Fruit fly (Drosophila melanogaster) whole organism, embryonic: Measurements from ENCODE around the gene Grl36a.

Experiments used
- Antp ChIP-seq: fragments of 200-800 bp; sonication (Bioruptor generic); optimal IDR thresholded peaks from 3 replicates; lab custom pipeline; 2016; ENCODE audit warnings: missing biosample characterization, missing genetic modification characterization
- Blimp-1 ChIP-seq: fragments of 200-800 bp; sonication (Bioruptor generic); optimal IDR thresholded peaks from 3 replicates; lab custom pipeline; 2018; ENCODE audit warnings: missing biosample characterization, missing genetic modification characterization, mild to moderate bottlenecking, moderate library complexity, missing genetic modification reagents
- CG12104 ChIP-seq: fragments of 200-800 bp; sonication (Bioruptor generic); optimal IDR thresholded peaks from 3 replicates; lab custom pipeline; 2016; ENCODE audit warnings: missing biosample characterization, missing genetic modification characterization
- CG12659 ChIP-seq: fragments of 200-800 bp; sonication (Bioruptor generic); optimal IDR thresholded peaks from 3 replicates; lab custom pipeline; 2017; ENCODE audit warnings: mild to moderate bottlenecking, missing biosample characterization, missing genetic modification reagents, missing genetic modification characterization
- CG17328 ChIP-seq: fragments of 200-800 bp; sonication (Bioruptor generic); IDR thresholded peaks from 2 replicates; pipeline ENCODE4 v1.3.6; 2022; ENCODE audit warnings: missing biosample characterization, missing genetic modification characterization
- CG17912 ChIP-seq: fragments of 200-800 bp; sonication (Bioruptor generic); optimal IDR thresholded peaks from 2 replicates; lab custom pipeline; 2018; ENCODE audit warnings: missing biosample characterization, mild to moderate bottlenecking, missing genetic modification characterization
- CG18476 ChIP-seq: fragments of 200-800 bp; sonication (Bioruptor generic); optimal IDR thresholded peaks from 2 replicates; lab custom pipeline; 2016; ENCODE audit warnings: missing biosample characterization, mild to moderate bottlenecking, missing genetic modification characterization
- CG18619 ChIP-seq: fragments of 200-800 bp; sonication (Bioruptor generic); optimal IDR thresholded peaks from 3 replicates; lab custom pipeline; 2017; ENCODE audit warnings: missing biosample characterization, mild to moderate bottlenecking, missing genetic modification characterization
- CG30431 ChIP-seq: fragments of 200-800 bp; sonication (Bioruptor generic); optimal IDR thresholded peaks from 2 replicates; lab custom pipeline; 2017; ENCODE audit warnings: missing biosample characterization, missing genetic modification characterization
- CG31224 ChIP-seq: fragments of 200-800 bp; sonication (Bioruptor generic); IDR thresholded peaks from 2 replicates; pipeline ENCODE4 v1.3.6; 2022; ENCODE audit warnings: missing biosample characterization, missing genetic modification characterization
- CG34376 ChIP-seq: fragments of 200-800 bp; sonication (Bioruptor generic); optimal IDR thresholded peaks from 2 replicates; lab custom pipeline; 2018; ENCODE audit warnings: missing biosample characterization, mild to moderate bottlenecking, missing genetic modification characterization
- CG3995 ChIP-seq: fragments of 200-800 bp; sonication (Bioruptor generic); optimal IDR thresholded peaks from 3 replicates; lab custom pipeline; 2016; ENCODE audit warnings: missing biosample characterization, missing genetic modification characterization
- CG4328 ChIP-seq: fragments of 200-800 bp; sonication (Bioruptor generic); optimal IDR thresholded peaks from 3 replicates; lab custom pipeline; 2017; ENCODE audit warnings: missing biosample characterization, missing genetic modification reagents, missing genetic modification characterization
- CG4424 ChIP-seq: fragments of 200-800 bp; sonication (Bioruptor generic); optimal IDR thresholded peaks from 3 replicates; lab custom pipeline; 2016; ENCODE audit warnings: missing biosample characterization, missing genetic modification characterization
- CG4707 ChIP-seq: fragments of 200-800 bp; sonication (Bioruptor generic); optimal IDR thresholded peaks from 2 replicates; lab custom pipeline; 2018; ENCODE audit warnings: missing biosample characterization, mild to moderate bottlenecking, missing genetic modification characterization, moderate library complexity
- CG6689 ChIP-seq: fragments of 200-800 bp; sonication (Bioruptor generic); IDR thresholded peaks from 2 replicates; pipeline ENCODE4 v1.3.6; 2022; ENCODE audit warnings: missing biosample characterization, missing genetic modification characterization
- CG8281 ChIP-seq: fragments of 200-800 bp; sonication (Bioruptor generic); optimal IDR thresholded peaks from 2 replicates; lab custom pipeline; 2018; ENCODE audit warnings: missing biosample characterization, mild to moderate bottlenecking, missing genetic modification characterization, moderate library complexity
- CG9932 ChIP-seq: fragments of 200-800 bp; sonication (Bioruptor generic); IDR thresholded peaks from 2 replicates; pipeline ENCODE4 v1.3.6; 2022; ENCODE audit warnings: missing biosample characterization, missing genetic modification characterization
- Dek ChIP-seq: fragments of 200-800 bp; sonication (Bioruptor generic); optimal IDR thresholded peaks from 3 replicates; lab custom pipeline; 2019; ENCODE audit warnings: missing biosample characterization, mild to moderate bottlenecking, missing genetic modification characterization, moderate library complexity
- Dip3 ChIP-seq: fragments of 200-800 bp; sonication (Bioruptor generic); optimal IDR thresholded peaks from 3 replicates; lab custom pipeline; 2016; ENCODE audit warnings: missing biosample characterization, missing genetic modification characterization
- Gug ChIP-seq: fragments of 200-800 bp; sonication (Bioruptor generic); IDR thresholded peaks from 4 replicates; pipeline ENCODE4 v1.3.6; 2022; ENCODE audit warnings: missing biosample characterization, missing genetic modification characterization
- HLH3B ChIP-seq: fragments of 200-800 bp; sonication (Bioruptor generic); IDR thresholded peaks from 2 replicates; pipeline ENCODE4 v1.3.6; 2022; ENCODE audit warnings: missing biosample characterization, missing genetic modification characterization
- HLH54F ChIP-seq: fragments of 200-800 bp; sonication (Bioruptor generic); optimal IDR thresholded peaks from 3 replicates; lab custom pipeline; 2016; ENCODE audit warnings: missing biosample characterization, missing genetic modification characterization
- Lim3 ChIP-seq: fragments of 200-800 bp; sonication (Bioruptor generic); IDR thresholded peaks from 2 replicates; pipeline ENCODE4 v1.3.6; 2022; ENCODE audit warnings: missing biosample characterization, missing genetic modification characterization
- Nf-YC ChIP-seq: fragments of 200-800 bp; optimal IDR thresholded peaks from 3 replicates; lab custom pipeline; 2019; ENCODE audit warnings: missing biosample characterization, mild to moderate bottlenecking, missing genetic modification characterization, moderate library complexity
- Ptx1 ChIP-seq: fragments of 200-800 bp; sonication (Bioruptor generic); IDR thresholded peaks from 2 replicates; pipeline ENCODE4 v1.3.6; 2022; ENCODE audit warnings: missing biosample characterization, missing genetic modification characterization
- Rfx ChIP-seq: fragments of 200-800 bp; sonication (Bioruptor generic); IDR thresholded peaks from 2 replicates; pipeline ENCODE4 v1.3.6; 2022; ENCODE audit warnings: missing biosample characterization, missing genetic modification characterization
- Sox100B ChIP-seq: fragments of 200-800 bp; sonication (Bioruptor generic); optimal IDR thresholded peaks from 3 replicates; lab custom pipeline; 2018; ENCODE audit warnings: missing biosample characterization, mild to moderate bottlenecking, missing genetic modification characterization
- Sox102F ChIP-seq: fragments of 200-800 bp; sonication (Bioruptor generic); optimal IDR thresholded peaks from 2 replicates; lab custom pipeline; 2018; ENCODE audit warnings: missing biosample characterization, mild to moderate bottlenecking, missing genetic modification characterization, moderate library complexity
- Sry-β ChIP-seq: fragments of 200-800 bp; sonication (Bioruptor generic); optimal IDR thresholded peaks from 2 replicates; lab custom pipeline; 2018; ENCODE audit warnings: missing biosample characterization, mild to moderate bottlenecking, missing genetic modification characterization, moderate library complexity
- Tbp ChIP-seq: fragments of >200 bp; optimal IDR thresholded peaks from 2 replicates; lab custom pipeline; 2018; ENCODE audit warnings: missing biosample characterization, missing genetic modification characterization
- ac ChIP-seq: fragments of 200-800 bp; sonication (Bioruptor generic); optimal IDR thresholded peaks from 3 replicates; lab custom pipeline; 2017; ENCODE audit warnings: missing biosample characterization, mild to moderate bottlenecking, missing genetic modification characterization
- ap ChIP-seq: fragments of 200-800 bp; sonication (Bioruptor generic); IDR thresholded peaks from 2 replicates; pipeline ENCODE4 v1.3.6; 2022; ENCODE audit warnings: missing biosample characterization, missing genetic modification characterization
- ash1 ChIP-seq: fragments of 200-800 bp; sonication (Bioruptor generic); optimal IDR thresholded peaks from 2 replicates; lab custom pipeline; 2018; ENCODE audit warnings: missing biosample characterization, mild to moderate bottlenecking, missing genetic modification characterization
- bowl ChIP-seq: fragments of 200-800 bp; sonication (Bioruptor generic); IDR thresholded peaks from 2 replicates; pipeline ENCODE4 v1.3.6; 2022; ENCODE audit warnings: missing biosample characterization, missing genetic modification characterization
- ci ChIP-seq: fragments of 200-800 bp; sonication (Bioruptor generic); IDR thresholded peaks from 3 replicates; pipeline ENCODE4 v1.3.6; 2022; ENCODE audit warnings: missing biosample characterization, missing genetic modification characterization
- dpn ChIP-seq, 2 experiments: fragments of 200-800 bp; sonication (Bioruptor generic); optimal IDR thresholded peaks; 3 replicates each; lab custom pipeline; 2016; ENCODE audit warnings: missing biosample characterization in 2 of 2, missing genetic modification characterization in 2 of 2
- esg ChIP-seq: fragments of 200-800 bp; sonication (Bioruptor generic); conservative IDR thresholded peaks from 2 replicates; pipeline ENCODE4 v1.3.6; 2022; ENCODE audit warnings: missing biosample characterization, missing genetic modification characterization
- fru ChIP-seq: fragments of >200 bp; optimal IDR thresholded peaks from 2 replicates; lab custom pipeline; 2017
- fu2 ChIP-seq: fragments of 200-800 bp; sonication (Bioruptor generic); optimal IDR thresholded peaks from 2 replicates; lab custom pipeline; 2016; ENCODE audit warnings: missing biosample characterization, missing genetic modification characterization
- gce ChIP-seq: fragments of 200-800 bp; sonication (Bioruptor generic); IDR thresholded peaks from 3 replicates; pipeline ENCODE4 v1.3.6; 2022; ENCODE audit warnings: missing biosample characterization, missing genetic modification characterization
- jigr1 ChIP-seq: fragments of 200-800 bp; sonication (Bioruptor generic); IDR thresholded peaks from 3 replicates; pipeline ENCODE4 v1.3.6; 2022; ENCODE audit warnings: missing biosample characterization, missing genetic modification characterization
- lilli ChIP-seq: fragments of 200-800 bp; sonication (Bioruptor generic); optimal IDR thresholded peaks from 3 replicates; lab custom pipeline; 2016; ENCODE audit warnings: missing biosample characterization, missing genetic modification characterization
- lmd ChIP-seq: fragments of 200-800 bp; sonication (Bioruptor generic); IDR thresholded peaks from 2 replicates; pipeline ENCODE4 v1.3.6; 2022; ENCODE audit warnings: missing biosample characterization, missing genetic modification characterization
- lov ChIP-seq, 2 experiments: fragments of 200-800 bp in 1 of 2; fragments of >200 bp in 1 of 2; sonication (Bioruptor generic) in 1 of 2; IDR thresholded peaks in 1 of 2; optimal IDR thresholded peaks in 1 of 2; 2 replicates in 1 of 2; 3 replicates in 1 of 2; pipeline versions ENCODE4 v1.3.6 to Lab custom; 2017 to 2022; ENCODE audit warnings: missing biosample characterization in 1 of 2, missing genetic modification characterization in 1 of 2
- mam ChIP-seq: fragments of 200-800 bp; sonication (Bioruptor generic); optimal IDR thresholded peaks from 3 replicates; lab custom pipeline; 2016; ENCODE audit warnings: missing biosample characterization, missing genetic modification characterization
- nom ChIP-seq: fragments of 200-800 bp; sonication (Bioruptor generic); optimal IDR thresholded peaks from 2 replicates; lab custom pipeline; 2017; ENCODE audit warnings: missing biosample characterization, missing genetic modification characterization, mild to moderate bottlenecking, moderate library complexity, missing genetic modification reagents
- pan ChIP-seq, 4 experiments: fragments of >200 bp in 3 of 4; fragments of 200-800 bp in 1 of 4; sonication (Bioruptor generic) in 1 of 4; optimal IDR thresholded peaks in 3 of 4; IDR thresholded peaks in 1 of 4; 2 replicates each; pipeline versions ENCODE4 v1.3.6 to Lab custom; 2017 to 2022; ENCODE audit warnings: missing biosample characterization in 2 of 4, missing genetic modification characterization in 2 of 4, mixed read lengths in 1 of 4
- run ChIP-seq: fragments of 200-800 bp; sonication (Bioruptor generic); optimal IDR thresholded peaks from 3 replicates; lab custom pipeline; 2018; ENCODE audit warnings: missing biosample characterization, mild to moderate bottlenecking, missing genetic modification characterization
- ttk ChIP-seq: fragments of 200-800 bp; sonication (Bioruptor generic); IDR thresholded peaks from 2 replicates; pipeline ENCODE4 v2.1.2; 2022; ENCODE audit warnings: missing biosample characterization, missing genetic modification characterization
- wor ChIP-seq: fragments of 200-800 bp; sonication (Bioruptor generic); IDR thresholded peaks from 2 replicates; pipeline ENCODE4 v1.3.6; 2022; ENCODE audit warnings: missing biosample characterization, missing genetic modification characterization

The Grl36a gene

DNA sequence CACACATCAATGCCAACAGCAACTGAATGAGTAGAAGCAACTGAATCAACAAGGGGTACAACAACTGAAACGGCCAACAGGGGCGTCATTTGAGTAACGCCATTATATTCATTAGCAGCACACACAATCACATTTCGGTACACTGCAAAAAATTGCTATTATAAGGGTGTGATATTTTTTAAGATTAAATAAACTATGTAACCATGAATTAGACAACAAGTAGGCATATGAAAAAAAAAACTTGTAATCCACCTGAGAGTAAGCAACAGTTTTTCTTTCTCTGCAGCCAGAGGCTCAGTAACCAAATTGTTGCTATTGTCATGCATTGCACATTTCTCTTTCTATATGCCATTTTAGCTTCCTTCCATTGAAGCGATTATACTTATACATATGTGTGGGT, 22.1 kb downstream of the Grl36a start (continued):
- TF ChIP-seq Ptx1 (GFP tag; lab: Robert Waterston, UW), result no peak; the same call in 1 of the 2 replicates
- no peak for TF ChIP-seq Nf-YC (tag; lab: Kevin White, UChicago)
- no peak for TF ChIP-seq CG12659 (GFP tag; lab: Kevin White, UChicago)
- TF ChIP-seq ash1 (GFP tag; lab: Kevin White, UChicago), result no peak
- TF ChIP-seq CG17912 (GFP tag; lab: Kevin White, UChicago), result no peak
- no peak for TF ChIP-seq ci (GFP tag; lab: Robert Waterston, UW)
- TF ChIP-seq CG34376, result no peak
- no peak for TF ChIP-seq CG4707 (GFP tag; lab: Kevin White, UChicago)
- TF ChIP-seq CG4328, result no peak
- no peak for TF ChIP-seq ac (GFP tag; lab: Kevin White, UChicago)
- no peak for TF ChIP-seq CG4424 (GFP tag; lab: Kevin White, UChicago)
- no peak for TF ChIP-seq Sox100B (GFP tag; lab: Kevin White, UChicago)
- no peak for TF ChIP-seq fu2
- no peak for TF ChIP-seq wor (GFP tag; lab: Robert Waterston, UW)
- no peak for TF ChIP-seq ap
- TF ChIP-seq Dek, result no peak
- no peak for TF ChIP-seq lov (optimal IDR thresholded peaks at IDR 0.05; lab: Kevin White, UChicago)
- no peak for TF ChIP-seq lov (GFP tag; IDR thresholded peaks at IDR 0.05; lab: Robert Waterston, UW)
- TF ChIP-seq CG31224 (GFP tag; lab: Robert Waterston, UW), result no peak
- 0 out of 4 replicates have a peak, but pooled peaks have one; percentile 24 for TF ChIP-seq Gug (GFP tag; lab: Robert Waterston, UW)
- 0 out of 2 replicates have a peak, but pooled peaks have one; percentile 16 for TF ChIP-seq CG17328 (GFP tag; lab: Robert Waterston, UW)
- peak in 1 of 2 experiments; percentile 23 for TF ChIP-seq dpn (GFP tag; optimal IDR thresholded peaks at IDR 0.05; lab: Kevin White, UChicago)
- no peak for TF ChIP-seq CG3995
- peak; percentile 31 for TF ChIP-seq mam (GFP tag; lab: Kevin White, UChicago)
- TF ChIP-seq CG18476 (GFP tag; lab: Kevin White, UChicago), result no peak
- TF ChIP-seq CG6689 (GFP tag; lab: Robert Waterston, UW), result 0 out of 2 replicates have a peak, but pooled peaks have one; percentile 7
- TF ChIP-seq CG9932 (GFP tag; lab: Robert Waterston, UW), result peak; percentile 26; the same call in 1 of the 2 replicates
- no peak for TF ChIP-seq bowl
- TF ChIP-seq jigr1, result no peak
- no peak for TF ChIP-seq fru
- TF ChIP-seq run (tag; lab: Kevin White, UChicago), result no peak
- TF ChIP-seq esg (GFP tag; lab: Robert Waterston, UW), result 0 out of 2 replicates have a peak, but pooled peaks have one; percentile 7
- TF ChIP-seq Sox102F, result peak; percentile 30
- no peak for TF ChIP-seq ttk (GFP tag; lab: Robert Waterston, UW)
- TF ChIP-seq CG8281 (tag; lab: Kevin White, UChicago), result no peak
- TF ChIP-seq CG18619 (GFP tag; lab: Kevin White, UChicago), result no peak
- peak; percentile 31; the same call in 1 of the 2 replicates for TF ChIP-seq HLH3B (GFP tag; lab: Robert Waterston, UW)
- peak; percentile 26 for TF ChIP-seq Blimp-1 (GFP tag; lab: Kevin White, UChicago)
- no peak for TF ChIP-seq pan (optimal IDR thresholded peaks at IDR 0.05; lab: Kevin White, UChicago)
- TF ChIP-seq pan (GFP tag; optimal IDR thresholded peaks at IDR 0.05 in 1 of 2, IDR thresholded peaks at IDR 0.05 in 1 of 2), result peak in 1 of 2 experiments; percentile 39
- no peak for TF ChIP-seq Sry-β (GFP tag; lab: Kevin White, UChicago)
- no peak for TF ChIP-seq HLH54F (GFP tag; lab: Kevin White, UChicago)
- TF ChIP-seq lmd (GFP tag; lab: Robert Waterston, UW), result peak; percentile 39
- TF ChIP-seq gce (GFP tag; lab: Robert Waterston, UW), result no peak
- no peak for TF ChIP-seq Lim3 (GFP tag; lab: Robert Waterston, UW)
- TF ChIP-seq Tbp, result no peak
- TF ChIP-seq nom (GFP tag; lab: Kevin White, UChicago), result no peak
- TF ChIP-seq Antp (GFP tag; lab: Kevin White, UChicago), result peak; percentile 8
- no peak for TF ChIP-seq CG12104 (GFP tag; lab: Kevin White, UChicago)
- peak; percentile 9 for TF ChIP-seq lilli (GFP tag; lab: Kevin White, UChicago)
- TF ChIP-seq CG30431 (GFP tag; lab: Kevin White, UChicago), result no peak
- TF ChIP-seq Rfx, result no peak
- TF ChIP-seq Dip3, result no peak
